Worm (Caenorhabditis elegans): Measurements from ENCODE around the gene R07E5.7.

ce11 chrIII:4379717-4380116, 39.2 kb downstream of the R07E5.7 start, which contains the start of gene B0284.3:
- TF ChIP-seq ztf-23 (GFP tag; IDR thresholded peaks at IDR 0.05) (no peak), klf-2 (GFP tag; conservative IDR thresholded peaks at IDR 0.05) (no peak), cog-1 (tag; optimal IDR thresholded peaks at IDR 0.05) (no peak)
